Fruit fly (Drosophila melanogaster) whole organism, pupa: ENCODE measurements around the gene PTPMT1.

Experiments used
- CG10348 ChIP-seq: fragments of 200-800 bp; sonication (Bioruptor generic); IDR thresholded peaks from 2 replicates; pipeline ENCODE4 v1.3.6; 2022; ENCODE audit warnings: missing biosample characterization, missing genetic modification characterization
- CG13204 ChIP-seq: fragments of 200-800 bp; sonication (Bioruptor generic); optimal IDR thresholded peaks from 2 replicates; lab custom pipeline; 2018; ENCODE audit warnings: missing biosample characterization, mild to moderate bottlenecking, missing genetic modification characterization, moderate library complexity
- CG15710 ChIP-seq: fragments of 200-800 bp; sonication (Bioruptor generic); optimal IDR thresholded peaks from 2 replicates; lab custom pipeline; 2018; ENCODE audit warnings: missing biosample characterization, mild to moderate bottlenecking, missing genetic modification characterization, moderate library complexity
- CG34367 ChIP-seq: fragments of 200-800 bp; sonication (Bioruptor generic); optimal IDR thresholded peaks from 2 replicates; lab custom pipeline; 2018; ENCODE audit warnings: missing biosample characterization, mild to moderate bottlenecking, missing genetic modification characterization
- CG8159 ChIP-seq: fragments of 200-800 bp; sonication (Bioruptor generic); optimal IDR thresholded peaks from 3 replicates; lab custom pipeline; 2018; ENCODE audit warnings: missing biosample characterization, mild to moderate bottlenecking, missing genetic modification characterization, moderate library complexity
- CG8301 ChIP-seq: fragments of 200-800 bp; sonication (Bioruptor generic); optimal IDR thresholded peaks from 2 replicates; lab custom pipeline; 2018; ENCODE audit warnings: missing biosample characterization, mild to moderate bottlenecking, missing genetic modification characterization
- CG9948 ChIP-seq: fragments of 200-800 bp; sonication (Bioruptor generic); optimal IDR thresholded peaks from 2 replicates; lab custom pipeline; 2018; ENCODE audit warnings: missing biosample characterization, mild to moderate bottlenecking, missing genetic modification characterization, moderate library complexity
- D1 ChIP-seq: fragments of 200-800 bp; sonication (Bioruptor generic); optimal IDR thresholded peaks from 2 replicates; lab custom pipeline; 2018; ENCODE audit warnings: missing biosample characterization, mild to moderate bottlenecking, missing genetic modification characterization, moderate library complexity
- Ets98B ChIP-seq: fragments of 200-800 bp; sonication (Bioruptor generic); IDR thresholded peaks from 2 replicates; pipeline ENCODE4 v1.3.6; 2022; ENCODE audit warnings: missing biosample characterization, missing genetic modification characterization
- Pif1A ChIP-seq: fragments of 200-800 bp; sonication (Bioruptor generic); optimal IDR thresholded peaks from 3 replicates; lab custom pipeline; 2016; ENCODE audit warnings: missing biosample characterization, missing genetic modification characterization
- Pif1B ChIP-seq: fragments of 200-800 bp; sonication (Bioruptor generic); optimal IDR thresholded peaks from 3 replicates; lab custom pipeline; 2016; ENCODE audit warnings: missing biosample characterization, missing genetic modification characterization
- gl ChIP-seq: fragments of 200-800 bp; sonication (Bioruptor generic); optimal IDR thresholded peaks from 2 replicates; lab custom pipeline; 2018; ENCODE audit warnings: missing biosample characterization, mild to moderate bottlenecking, missing genetic modification characterization
- rn ChIP-seq: fragments of 200-800 bp; sonication (Bioruptor generic); IDR thresholded peaks from 2 replicates; pipeline ENCODE4 v1.3.6; 2022; ENCODE audit warnings: missing biosample characterization, missing genetic modification characterization

DNA sequence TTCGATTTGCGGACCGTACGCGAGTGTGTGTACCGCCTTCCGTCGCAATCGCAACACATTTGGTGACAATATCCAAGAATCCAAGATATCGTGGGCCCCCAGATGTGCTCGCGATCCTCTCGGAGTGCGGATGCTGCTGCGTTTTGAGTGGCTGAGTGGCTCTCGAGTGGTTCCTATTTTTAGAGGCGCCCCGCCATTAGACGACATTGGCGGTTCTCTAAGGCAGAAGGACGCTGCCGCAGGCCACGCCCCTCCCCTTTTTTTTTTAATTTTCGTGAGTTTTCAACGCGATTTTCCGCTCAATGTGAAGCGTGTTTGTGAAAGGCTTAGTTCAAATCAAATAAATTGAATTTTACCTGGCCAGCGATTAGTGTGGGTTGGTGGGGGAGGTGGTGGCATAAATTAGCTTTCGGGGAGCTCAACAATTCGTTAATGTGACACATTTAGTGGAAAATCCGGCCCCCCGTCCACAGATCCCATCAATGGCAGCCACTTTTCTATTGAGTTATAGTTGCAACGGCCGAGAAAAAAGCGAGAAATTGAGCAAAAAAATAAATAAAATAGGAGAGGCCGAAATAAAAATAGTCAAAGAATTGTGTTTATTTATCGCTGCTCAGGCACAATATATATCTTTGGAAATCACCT is 39.7 kb upstream of the PTPMT1 start, which contains the start of gene nau:
- TF ChIP-seq Ets98B (GFP tag; lab: Robert Waterston, UW), result no peak
- no peak for TF ChIP-seq D1 (tag; lab: Kevin White, UChicago)
- TF ChIP-seq CG8301 (tag; lab: Kevin White, UChicago), result no peak
- TF ChIP-seq CG9948, result no peak
- TF ChIP-seq CG8159 (tag; lab: Kevin White, UChicago), result no peak
- no peak for TF ChIP-seq CG13204 (GFP tag; lab: Kevin White, UChicago)
- no peak for TF ChIP-seq CG10348 (GFP tag; lab: Robert Waterston, UW)
- no peak for TF ChIP-seq rn (GFP tag; lab: Robert Waterston, UW)
- no peak for TF ChIP-seq Pif1B
- TF ChIP-seq Pif1A (GFP tag; lab: Kevin White, UChicago), result no peak
- TF ChIP-seq CG34367 (tag; lab: Kevin White, UChicago), result no peak
- no peak for TF ChIP-seq gl
- no peak for TF ChIP-seq CG15710 (tag; lab: Kevin White, UChicago)
